Worm (Caenorhabditis elegans) whole organism, early embryonic: ENCODE results near the gene srj-44.

ENCODE experiments used
- B0310.2 ChIP-seq: sonication (generic microtip); optimal IDR thresholded peaks from 2 replicates; lab custom pipeline; 2016; ENCODE audit warnings: mild to moderate bottlenecking, missing genetic modification characterization, missing compliant biosample characterization
- F13C5.2 ChIP-seq: sonication (generic microtip); optimal IDR thresholded peaks from 2 replicates; lab custom pipeline; 2017; ENCODE audit warnings: mild to moderate bottlenecking, missing genetic modification characterization, inconsistent platforms, missing compliant biosample characterization
- ama-1 ChIP-seq: fragments of 150-350 bp; optimal IDR thresholded peaks from 2 replicates; lab custom pipeline; 2014
- ceh-13 ChIP-seq: fragments of 200-800 bp; sonication (Bioruptor generic); optimal IDR thresholded peaks from 2 replicates; lab custom pipeline; 2018; ENCODE audit warnings: mild to moderate bottlenecking, missing genetic modification characterization, missing compliant biosample characterization
- ceh-36 ChIP-seq: sonication (generic microtip); optimal IDR thresholded peaks from 2 replicates; lab custom pipeline; 2016; ENCODE audit warnings: missing genetic modification characterization, inconsistent platforms, missing compliant biosample characterization
- ets-7 ChIP-seq: sonication (generic microtip); optimal IDR thresholded peaks from 2 replicates; lab custom pipeline; 2016; ENCODE audit warnings: missing genotype, missing genetic modification characterization, missing compliant biosample characterization
- flt-1 ChIP-seq: fragments of 200-800 bp; sonication (Bioruptor generic); IDR thresholded peaks from 2 replicates; pipeline ENCODE4 v1.3.6; 2022; ENCODE audit warnings: missing genetic modification characterization, missing compliant biosample characterization
- hmbx-1 ChIP-seq: sonication (generic microtip); optimal IDR thresholded peaks from 2 replicates; lab custom pipeline; 2016; ENCODE audit warnings: mild to moderate bottlenecking, missing genetic modification characterization, missing compliant biosample characterization
- hnd-1 ChIP-seq: sonication (generic microtip); optimal IDR thresholded peaks from 2 replicates; lab custom pipeline; 2016; ENCODE audit warnings: missing genetic modification characterization, missing compliant biosample characterization
- scrt-1 ChIP-seq: fragments of 200-800 bp; sonication (Bioruptor generic); IDR thresholded peaks from 2 replicates; pipeline ENCODE4 v1.3.6; 2022; ENCODE audit warnings: missing genetic modification characterization, missing compliant biosample characterization
- tbx-11 ChIP-seq: fragments of 200-800 bp; sonication (Bioruptor generic); IDR thresholded peaks from 2 replicates; pipeline ENCODE4 v1.3.6; 2022; ENCODE audit warnings: missing genetic modification characterization, missing compliant biosample characterization
- tbx-37 ChIP-seq: fragments of 200-800 bp; sonication (Bioruptor generic); conservative IDR thresholded peaks from 2 replicates; pipeline ENCODE4 v1.3.6; 2022; ENCODE audit warnings: missing genetic modification reagents, missing genetic modification characterization, missing compliant biosample characterization
- tra-4 ChIP-seq: sonication (generic microtip); optimal IDR thresholded peaks from 2 replicates; lab custom pipeline; 2017; ENCODE audit warnings: missing genetic modification characterization, missing compliant biosample characterization

DNA sequence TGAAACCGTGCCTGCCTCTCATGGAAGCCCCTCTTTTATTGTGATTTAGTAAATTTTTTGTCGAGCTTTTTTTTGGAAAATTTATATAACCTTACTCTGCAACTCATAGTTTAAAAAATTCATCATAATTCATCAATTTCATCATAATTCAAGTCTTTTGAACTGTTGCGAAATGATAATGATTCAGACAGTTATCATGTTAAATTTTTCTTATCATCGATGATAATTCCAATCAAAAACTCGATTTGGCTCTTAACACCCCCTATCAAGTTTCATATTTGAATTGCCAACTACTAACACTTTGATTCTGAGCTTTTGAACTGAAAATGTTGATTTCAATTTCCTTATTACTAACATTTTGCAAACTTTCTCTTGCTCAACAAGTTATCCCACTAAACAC, 35.5 kb downstream of the srj-44 start, which contains the start of gene F54E2.1:
- no peak for TF ChIP-seq hnd-1 (tag; lab: Kevin White, UChicago)
- TF ChIP-seq ama-1 (lab: Kevin White, UChicago) = no peak
- TF ChIP-seq ceh-36 (tag; lab: Kevin White, UChicago) = no peak
- no peak for TF ChIP-seq B0310.2 (tag; lab: Kevin White, UChicago)
- no peak for TF ChIP-seq ceh-13 (GFP tag; lab: Kevin White, UChicago)
- no peak for TF ChIP-seq ets-7 (tag; lab: Kevin White, UChicago)
- no peak for TF ChIP-seq scrt-1 (GFP tag; lab: Robert Waterston, UW)
- no peak for TF ChIP-seq flt-1 (GFP tag; lab: Robert Waterston, UW)
- TF ChIP-seq F13C5.2 (tag; lab: Kevin White, UChicago) = no peak
- TF ChIP-seq tbx-11 (GFP tag; lab: Robert Waterston, UW) = no peak
- TF ChIP-seq tra-4 (tag; lab: Kevin White, UChicago) = no peak
- no peak for TF ChIP-seq hmbx-1
- no peak for TF ChIP-seq tbx-37 (GFP tag; lab: Robert Waterston, UW)
